Worm (Caenorhabditis elegans): Measurements from ENCODE around the gene glb-14.

The glb-14 gene

ce11 chrV:15551642-15552041, 6.8 kb upstream of the glb-14 start (continued):
- 0 out of 2 replicates have a peak, but pooled peaks have one; percentile 60 for TF ChIP-seq Y75B8A.6 (GFP tag; IDR thresholded peaks at IDR 0.05)
- TF ChIP-seq zip-11 (GFP tag; IDR thresholded peaks at IDR 0.05): peak; percentile 41; the same call in 1 of the 2 replicates
- TF ChIP-seq Y105C5A.15 (GFP tag; IDR thresholded peaks at IDR 0.05): peak; percentile 63; the same call in 1 of the 2 replicates
- no peak for TF ChIP-seq nhr-25 (tag; optimal IDR thresholded peaks at IDR 0.05; ENCODE audit: borderline replicate concordance, insufficient read depth)
- TF ChIP-seq F37D6.2 (tag; optimal IDR thresholded peaks at IDR 0.05): no peak
- peak; percentile 95 for TF ChIP-seq egl-43 (GFP tag; IDR thresholded peaks at IDR 0.05)
- no peak for TF ChIP-seq saeg-2 (GFP tag; IDR thresholded peaks at IDR 0.05)
- no peak for TF ChIP-seq lin-1 (GFP tag; IDR thresholded peaks at IDR 0.05)
- no peak for TF ChIP-seq attf-4 (tag; optimal IDR thresholded peaks at IDR 0.05)
- TF ChIP-seq nhr-76 (tag; optimal IDR thresholded peaks at IDR 0.05): no peak
- TF ChIP-seq zfp-2 (tag; optimal IDR thresholded peaks at IDR 0.05): no peak
- no peak for TF ChIP-seq ZK546.5 (tag; optimal IDR thresholded peaks at IDR 0.05)
- peak; percentile 63 for TF ChIP-seq duxl-1 (tag; optimal IDR thresholded peaks at IDR 0.05; ENCODE audit: poor library complexity)
- no peak for TF ChIP-seq ceh-32 (tag; optimal IDR thresholded peaks at IDR 0.05; ENCODE audit: poor library complexity)
- peak in 1 of 2 experiments; percentile 27 for TF ChIP-seq lsy-2 (tag; optimal IDR thresholded peaks at IDR 0.05)
- TF ChIP-seq gei-8 (GFP tag; optimal IDR thresholded peaks at IDR 0.05): no peak
- peak; percentile 82 for TF ChIP-seq madf-9 (GFP tag; conservative IDR thresholded peaks at IDR 0.05)
- TF ChIP-seq nhr-10 (tag; optimal IDR thresholded peaks at IDR 0.05): no peak
- no peak for TF ChIP-seq ztf-7 (tag; optimal IDR thresholded peaks at IDR 0.05)
- TF ChIP-seq daf-8 (GFP tag; IDR thresholded peaks at IDR 0.05): 0 out of 2 replicates have a peak, but pooled peaks have one; percentile 40
- TF ChIP-seq zfp-3 (GFP tag; conservative IDR thresholded peaks at IDR 0.05): no peak
- TF ChIP-seq php-3 (GFP tag; IDR thresholded peaks at IDR 0.05): peak; percentile 60
- peak; percentile 46 for TF ChIP-seq spr-1 (tag; optimal IDR thresholded peaks at IDR 0.05)
- TF ChIP-seq egl-27 (tag; optimal IDR thresholded peaks at IDR 0.05): no peak
- TF ChIP-seq nhr-41 (GFP tag; IDR thresholded peaks at IDR 0.05): peak; percentile 71; the same call in 1 of the 2 replicates
- no peak for TF ChIP-seq daf-19 (GFP tag; conservative IDR thresholded peaks at IDR 0.05)
- no peak for TF ChIP-seq nhr-237 (tag; optimal IDR thresholded peaks at IDR 0.05)
- TF ChIP-seq ZK337.2 (GFP tag; IDR thresholded peaks at IDR 0.05): no peak
- TF ChIP-seq hif-1 (tag; optimal IDR thresholded peaks at IDR 0.05): peak in 1 of 2 experiments; percentile 35
- peak; percentile 73 for TF ChIP-seq arid-1 (GFP tag; conservative IDR thresholded peaks at IDR 0.05)
- TF ChIP-seq unc-39 (tag; optimal IDR thresholded peaks at IDR 0.05): no peak
- TF ChIP-seq fkh-10 (GFP tag; optimal IDR thresholded peaks at IDR 0.05): no peak
- no peak for TF ChIP-seq R02D3.7 (tag; optimal IDR thresholded peaks at IDR 0.05)
- TF ChIP-seq vab-7 (GFP tag; IDR thresholded peaks at IDR 0.05): peak; percentile 69; the same call in 1 of the 2 replicates
- TF ChIP-seq tag-97 (GFP tag; IDR thresholded peaks at IDR 0.05): no peak
- 0 out of 2 replicates have a peak, but pooled peaks have one; percentile 32 for TF ChIP-seq dmd-9 (GFP tag; IDR thresholded peaks at IDR 0.05)
- TF ChIP-seq jun-1 (tag; optimal IDR thresholded peaks at IDR 0.05): no peak

ce11 chrV:15550408-15550807, 5.6 kb upstream of the glb-14 start:
- TF ChIP-seq daf-16 (GFP tag; optimal IDR thresholded peaks at IDR 0.05) (no peak), daf-16 (tag; optimal IDR thresholded peaks at IDR 0.05) (no peak), egl-43 (GFP tag; IDR thresholded peaks at IDR 0.05) (0 out of 2 replicates have a peak, but pooled peaks have one; percentile 14), mes-2 (tag; optimal IDR thresholded peaks at IDR 0.05; ENCODE audit: poor library complexity, severe bottlenecking) (no peak), zip-2 (tag; optimal IDR thresholded peaks at IDR 0.05) (no peak), mxl-3 (GFP tag; optimal IDR thresholded peaks at IDR 0.05) (no peak), ctbp-1 (GFP tag; IDR thresholded peaks at IDR 0.05) (no peak), vab-7 (GFP tag; IDR thresholded peaks at IDR 0.05) (no peak), set-16 (GFP tag; IDR thresholded peaks at IDR 0.05) (0 out of 2 replicates have a peak, but pooled peaks have one; percentile 10), lin-13 (GFP tag; optimal IDR thresholded peaks at IDR 0.05) (no peak)
